Worm (Caenorhabditis elegans): ENCODE results near the gene rcd-1.

DNA sequence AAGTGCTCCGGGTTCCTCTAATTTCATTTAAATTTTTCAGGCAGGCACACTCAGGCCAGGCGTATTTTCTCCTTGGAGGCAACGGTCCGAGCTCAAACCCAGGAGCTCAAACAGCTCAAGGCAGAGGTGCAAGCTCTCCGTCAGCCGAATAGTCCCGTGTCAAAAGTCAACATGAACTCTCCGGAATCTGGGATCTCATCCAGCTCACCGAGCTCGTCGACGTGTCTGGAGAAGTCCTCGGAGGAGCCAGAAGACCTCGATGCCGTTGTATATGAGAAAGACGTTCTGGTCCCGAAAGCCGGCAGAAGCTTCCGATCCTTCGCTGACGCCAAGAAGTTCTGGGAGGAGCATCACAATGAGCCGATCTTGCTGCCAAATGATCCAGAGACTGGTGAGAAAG, 32.1 kb downstream of the rcd-1 start:
- TF ChIP-seq ceh-45 (GFP tag; IDR thresholded peaks at IDR 0.05) (no peak), pha-2 (tag; optimal IDR thresholded peaks at IDR 0.05) (no peak), K02D7.2 (tag; optimal IDR thresholded peaks at IDR 0.05) (no peak), fkh-10 (GFP tag; optimal IDR thresholded peaks at IDR 0.05) (no peak), hlh-8 (tag; optimal IDR thresholded peaks at IDR 0.05) (no peak), ceh-14 (tag; optimal IDR thresholded peaks at IDR 0.05) (no peak), C38D4.7 (GFP tag; optimal IDR thresholded peaks at IDR 0.05) (no peak), ceh-48 (tag; optimal IDR thresholded peaks at IDR 0.05) (no peak), sox-4 (tag; optimal IDR thresholded peaks at IDR 0.05) (no peak)
